Fruit fly (Drosophila melanogaster) whole organism, embryonic: ENCODE results near the gene NC2beta.

ENCODE experiments used
- ATbp ChIP-seq: fragments of 200-800 bp; sonication (Bioruptor generic); optimal IDR thresholded peaks from 2 replicates; lab custom pipeline; 2017; ENCODE audit warnings: missing biosample characterization, mild to moderate bottlenecking, missing genetic modification characterization, missing genetic modification reagents
- CG10565 ChIP-seq: fragments of 200-800 bp; sonication (Bioruptor generic); optimal IDR thresholded peaks from 3 replicates; lab custom pipeline; 2016; ENCODE audit warnings: missing biosample characterization, mild to moderate bottlenecking, missing genetic modification characterization
- CG13287 ChIP-seq: fragments of 200-800 bp; sonication (Bioruptor generic); IDR thresholded peaks from 2 replicates; pipeline ENCODE4 v1.3.6; 2022; ENCODE audit warnings: missing biosample characterization, missing genetic modification characterization; ENCODE audit not compliant: partially characterized antibody
- CG13775 ChIP-seq: fragments of 200-800 bp; sonication (Bioruptor generic); optimal IDR thresholded peaks from 3 replicates; lab custom pipeline; 2017; ENCODE audit warnings: missing biosample characterization, mild to moderate bottlenecking, missing genetic modification characterization
- CG14014 ChIP-seq: fragments of 200-800 bp; sonication (Bioruptor generic); IDR thresholded peaks from 2 replicates; pipeline ENCODE4 v1.3.6; 2022; ENCODE audit warnings: missing biosample characterization, missing genetic modification characterization
- CG15073 ChIP-seq: fragments of 200-800 bp; sonication (Bioruptor generic); optimal IDR thresholded peaks from 2 replicates; lab custom pipeline; 2016; ENCODE audit warnings: missing biosample characterization, missing genetic modification characterization
- CG15269 ChIP-seq: fragments of 200-800 bp; sonication (Bioruptor generic); optimal IDR thresholded peaks from 2 replicates; lab custom pipeline; 2018; ENCODE audit warnings: missing biosample characterization, mild to moderate bottlenecking, missing genetic modification characterization, moderate library complexity
- CG15479 ChIP-seq: fragments of 200-800 bp; sonication (Bioruptor generic); optimal IDR thresholded peaks from 3 replicates; lab custom pipeline; 2019; ENCODE audit warnings: missing biosample characterization, mild to moderate bottlenecking, missing genetic modification characterization, moderate library complexity
- CG2678 ChIP-seq: fragments of 200-800 bp; sonication (Bioruptor generic); optimal IDR thresholded peaks from 3 replicates; lab custom pipeline; 2019; ENCODE audit warnings: missing biosample characterization, mild to moderate bottlenecking, missing genetic modification characterization, moderate library complexity
- CG30020 ChIP-seq: fragments of 200-800 bp; optimal IDR thresholded peaks from 2 replicates; lab custom pipeline; 2019; ENCODE audit warnings: missing biosample characterization, mild to moderate bottlenecking, missing genetic modification characterization, moderate library complexity
- CG4360 ChIP-seq: fragments of 200-800 bp; sonication (Bioruptor generic); IDR thresholded peaks from 2 replicates; pipeline ENCODE4 v1.3.6; 2022; ENCODE audit warnings: missing biosample characterization, missing genetic modification characterization
- CG6175 ChIP-seq: fragments of 200-800 bp; sonication (Bioruptor generic); IDR thresholded peaks from 3 replicates; pipeline ENCODE4 v1.3.6; 2022; ENCODE audit warnings: missing biosample characterization, missing genetic modification characterization
- CG6689 ChIP-seq: fragments of 200-800 bp; sonication (Bioruptor generic); IDR thresholded peaks from 2 replicates; pipeline ENCODE4 v1.3.6; 2022; ENCODE audit warnings: missing biosample characterization, missing genetic modification characterization
- Dip3 ChIP-seq: fragments of 200-800 bp; sonication (Bioruptor generic); optimal IDR thresholded peaks from 3 replicates; lab custom pipeline; 2016; ENCODE audit warnings: missing biosample characterization, missing genetic modification characterization
- E2f2 ChIP-seq: fragments of 200-800 bp; sonication (Bioruptor generic); IDR thresholded peaks from 2 replicates; pipeline ENCODE4 v1.3.6; 2022; ENCODE audit warnings: missing biosample characterization, missing genetic modification characterization
- GATAe ChIP-seq: fragments of 200-800 bp; sonication (Bioruptor generic); conservative IDR thresholded peaks from 2 replicates; pipeline ENCODE4 v1.3.6; 2022; ENCODE audit warnings: missing biosample characterization, missing genetic modification characterization
- HLH4C ChIP-seq: fragments of 200-800 bp; sonication (Bioruptor generic); IDR thresholded peaks from 3 replicates; pipeline ENCODE4 v1.3.6; 2022; ENCODE audit warnings: missing biosample characterization, missing genetic modification characterization; ENCODE audit not compliant: partially characterized antibody
- Hr3 ChIP-seq: fragments of 200-800 bp; sonication (Bioruptor generic); optimal IDR thresholded peaks from 3 replicates; lab custom pipeline; 2016; ENCODE audit warnings: missing biosample characterization, missing genetic modification characterization
- Jarid2 ChIP-seq: fragments of 200-800 bp; sonication (Bioruptor generic); optimal IDR thresholded peaks from 3 replicates; lab custom pipeline; 2017; ENCODE audit warnings: mild to moderate bottlenecking, missing biosample characterization, missing genetic modification reagents, missing genetic modification characterization
- NFAT ChIP-seq: fragments of 200-800 bp; sonication (Bioruptor generic); IDR thresholded peaks from 2 replicates; pipeline ENCODE4 v1.3.6; 2022; ENCODE audit warnings: missing biosample characterization, missing genetic modification characterization
- Neu2 ChIP-seq: fragments of 200-800 bp; sonication (Bioruptor generic); optimal IDR thresholded peaks from 3 replicates; lab custom pipeline; 2016; ENCODE audit warnings: missing biosample characterization, missing genetic modification characterization, borderline replicate concordance
- Oli ChIP-seq: fragments of 200-800 bp; sonication (Bioruptor generic); optimal IDR thresholded peaks from 2 replicates; lab custom pipeline; 2018; ENCODE audit warnings: missing biosample characterization, mild to moderate bottlenecking, missing genetic modification characterization, moderate library complexity
- Rx ChIP-seq: fragments of 200-800 bp; sonication (Bioruptor generic); IDR thresholded peaks from 2 replicates; pipeline ENCODE4 v1.3.6; 2022; ENCODE audit warnings: missing biosample characterization, missing genetic modification characterization
- Tbp ChIP-seq: fragments of >200 bp; optimal IDR thresholded peaks from 2 replicates; lab custom pipeline; 2018; ENCODE audit warnings: missing biosample characterization, missing genetic modification characterization
- Trl ChIP-seq, 3 experiments: fragments of >200 bp in 2 of 3; fragments of 200-800 bp in 1 of 3; sonication (Bioruptor generic) in 1 of 3; optimal IDR thresholded peaks; 2 replicates in 1 of 3; 3 replicates in 2 of 3; lab custom pipeline; 2016 to 2017; ENCODE audit warnings: missing biosample characterization in 1 of 3, missing genetic modification characterization in 1 of 3
- ab ChIP-seq: fragments of 200-800 bp; sonication (Bioruptor generic); optimal IDR thresholded peaks from 2 replicates; lab custom pipeline; 2016; ENCODE audit warnings: missing biosample characterization, missing genetic modification characterization
- ac ChIP-seq: fragments of 200-800 bp; sonication (Bioruptor generic); optimal IDR thresholded peaks from 3 replicates; lab custom pipeline; 2017; ENCODE audit warnings: missing biosample characterization, mild to moderate bottlenecking, missing genetic modification characterization
- bowl ChIP-seq: fragments of 200-800 bp; sonication (Bioruptor generic); IDR thresholded peaks from 2 replicates; pipeline ENCODE4 v1.3.6; 2022; ENCODE audit warnings: missing biosample characterization, missing genetic modification characterization
- bsh ChIP-seq, 2 experiments: fragments of 200-800 bp; sonication (Bioruptor generic); optimal IDR thresholded peaks; 2 replicates each; lab custom pipeline; 2017 to 2018; ENCODE audit warnings: mild to moderate bottlenecking in 2 of 2, missing biosample characterization in 2 of 2, missing genetic modification characterization in 2 of 2, moderate library complexity in 1 of 2
- cato ChIP-seq: fragments of 200-800 bp; sonication (Bioruptor generic); optimal IDR thresholded peaks from 2 replicates; lab custom pipeline; 2016; ENCODE audit warnings: missing biosample characterization, missing genetic modification characterization, borderline replicate concordance
- caup ChIP-seq: fragments of 200-800 bp; sonication (Bioruptor generic); optimal IDR thresholded peaks from 3 replicates; lab custom pipeline; 2017; ENCODE audit warnings: missing biosample characterization, mild to moderate bottlenecking, missing genetic modification characterization, moderate library complexity; ENCODE audit not compliant: severe bottlenecking
- chm ChIP-seq: fragments of 200-800 bp; sonication (Bioruptor generic); IDR thresholded peaks from 2 replicates; pipeline ENCODE4 v1.3.6; 2022; ENCODE audit warnings: missing biosample characterization, missing genetic modification characterization
- da ChIP-seq: fragments of 200-800 bp; sonication (Bioruptor generic); optimal IDR thresholded peaks from 2 replicates; lab custom pipeline; 2016; ENCODE audit warnings: missing biosample characterization, missing genetic modification characterization
- danr ChIP-seq: fragments of 200-800 bp; sonication (Bioruptor generic); IDR thresholded peaks from 2 replicates; pipeline ENCODE4 v1.3.6; 2022; ENCODE audit warnings: missing biosample characterization, missing genetic modification characterization
- disco-r ChIP-seq: fragments of 200-800 bp; sonication (Bioruptor generic); optimal IDR thresholded peaks from 2 replicates; lab custom pipeline; 2016; ENCODE audit warnings: missing biosample characterization, missing genetic modification characterization
- grn ChIP-seq: fragments of 200-800 bp; sonication (Bioruptor generic); optimal IDR thresholded peaks from 3 replicates; lab custom pipeline; 2017; ENCODE audit warnings: missing biosample characterization, missing genetic modification characterization
- inv ChIP-seq: fragments of 200-800 bp; sonication (Bioruptor generic); IDR thresholded peaks from 2 replicates; pipeline ENCODE4 v1.3.6; 2022; ENCODE audit warnings: missing biosample characterization, missing genetic modification characterization; ENCODE audit not compliant: partially characterized antibody
- jumu ChIP-seq: fragments of 200-800 bp; sonication (Bioruptor generic); optimal IDR thresholded peaks from 3 replicates; lab custom pipeline; 2016; ENCODE audit warnings: missing biosample characterization, missing genetic modification characterization
- mld ChIP-seq: fragments of 200-800 bp; sonication (Bioruptor generic); IDR thresholded peaks from 3 replicates; pipeline ENCODE4 v1.3.6; 2022; ENCODE audit warnings: missing biosample characterization, missing genetic modification characterization; ENCODE audit not compliant: partially characterized antibody
- nom ChIP-seq: fragments of 200-800 bp; sonication (Bioruptor generic); optimal IDR thresholded peaks from 2 replicates; lab custom pipeline; 2017; ENCODE audit warnings: missing biosample characterization, missing genetic modification characterization, mild to moderate bottlenecking, moderate library complexity, missing genetic modification reagents
- onecut ChIP-seq: fragments of 200-800 bp; sonication (Bioruptor generic); IDR thresholded peaks from 2 replicates; pipeline ENCODE4 v1.3.6; 2022; ENCODE audit warnings: missing biosample characterization, missing genetic modification characterization
- phol ChIP-seq: fragments of 200-800 bp; sonication (Bioruptor generic); optimal IDR thresholded peaks from 3 replicates; lab custom pipeline; 2018; ENCODE audit warnings: missing biosample characterization, mild to moderate bottlenecking, missing genetic modification characterization, moderate library complexity
- pita ChIP-seq: fragments of 200-800 bp; sonication (Bioruptor generic); optimal IDR thresholded peaks from 2 replicates; lab custom pipeline; 2017; ENCODE audit warnings: missing biosample characterization, mild to moderate bottlenecking, missing genetic modification characterization
- run ChIP-seq: fragments of 200-800 bp; sonication (Bioruptor generic); optimal IDR thresholded peaks from 3 replicates; lab custom pipeline; 2018; ENCODE audit warnings: missing biosample characterization, mild to moderate bottlenecking, missing genetic modification characterization
- salm ChIP-seq: fragments of 200-800 bp; sonication (Bioruptor generic); optimal IDR thresholded peaks from 2 replicates; lab custom pipeline; 2018; ENCODE audit warnings: missing biosample characterization, mild to moderate bottlenecking, missing genetic modification characterization
- sens ChIP-seq: fragments of 200-800 bp; sonication (Bioruptor generic); peaks from one replicate; lab custom pipeline; 2016; ENCODE audit warnings: missing biosample characterization, missing genetic modification characterization
- sisA ChIP-seq: fragments of 200-800 bp; sonication (Bioruptor generic); IDR thresholded peaks from 2 replicates; pipeline ENCODE4 v1.3.6; 2022; ENCODE audit warnings: missing biosample characterization, missing genetic modification characterization
- stwl ChIP-seq: fragments of 200-800 bp; sonication (Bioruptor generic); optimal IDR thresholded peaks from 3 replicates; lab custom pipeline; 2018; ENCODE audit warnings: missing biosample characterization, mild to moderate bottlenecking, missing genetic modification characterization, moderate library complexity
- vvl ChIP-seq: fragments of 200-800 bp; sonication (Bioruptor generic); IDR thresholded peaks from 2 replicates; pipeline ENCODE4 v1.3.6; 2022; ENCODE audit warnings: missing biosample characterization, missing genetic modification characterization

The NC2beta gene

DNA sequence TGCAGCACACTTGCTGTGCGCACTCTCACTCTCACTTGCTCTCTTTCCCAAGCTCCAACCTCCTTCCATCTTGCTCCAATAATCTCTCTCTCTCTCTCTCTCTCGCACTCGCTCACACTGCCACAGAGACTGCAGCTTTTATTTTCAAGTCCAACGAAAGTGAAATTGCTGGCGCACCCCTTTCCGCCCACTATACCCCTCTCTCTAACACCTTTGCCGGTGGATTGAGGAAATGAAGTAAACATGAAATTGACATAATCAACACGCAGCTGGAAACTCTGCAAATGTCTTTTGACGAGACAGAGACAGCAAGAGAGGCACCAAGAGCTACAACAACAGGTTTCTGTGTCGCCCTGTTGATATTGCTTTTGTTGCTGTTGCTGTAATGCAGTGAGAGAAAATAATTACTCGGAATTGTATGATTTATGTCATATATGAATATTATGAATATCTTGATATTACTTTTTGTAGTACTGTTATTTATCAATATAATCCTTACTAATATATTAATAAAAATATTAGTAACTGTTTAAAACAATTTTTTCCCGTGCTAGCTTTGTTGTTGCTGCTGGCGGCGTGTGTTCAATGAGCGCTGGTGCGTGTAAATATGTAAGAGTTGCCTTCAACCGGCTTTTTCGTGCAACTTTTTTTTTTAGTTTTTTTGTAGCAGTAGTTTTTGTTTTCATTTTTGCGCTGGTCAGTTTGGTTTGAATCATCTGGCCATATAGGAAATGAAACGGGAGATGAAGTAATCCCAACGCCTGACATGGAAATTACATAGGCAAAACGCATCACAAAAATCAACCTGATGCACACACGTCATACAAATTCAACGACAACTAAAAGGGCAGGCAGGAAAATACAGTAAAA, 11.8 kb upstream of the NC2beta start (continued):
- TF ChIP-seq stwl (tag; lab: Kevin White, UChicago) (peak; percentile 58), bsh (GFP tag; optimal IDR thresholded peaks at IDR 0.05; lab: Kevin White, UChicago) (peak; percentile 79 to 96), onecut (GFP tag; lab: Robert Waterston, UW) (peak; percentile 73), bowl (GFP tag; lab: Robert Waterston, UW) (peak; percentile 84), da (GFP tag; lab: Kevin White, UChicago) (peak; percentile 21), danr (peak; percentile 84; the same call in 1 of the 2 replicates), Hr3 (GFP tag; lab: Kevin White, UChicago) (peak; percentile 93), Tbp (GFP tag; lab: Kevin White, UChicago) (no peak), CG13775 (GFP tag; lab: Kevin White, UChicago) (peak; percentile 83), pita (GFP tag; lab: Kevin White, UChicago) (no peak), CG15269 (tag; lab: Kevin White, UChicago) (peak; percentile 94), cato (GFP tag; lab: Kevin White, UChicago) (peak; percentile 79), CG6689 (GFP tag; lab: Robert Waterston, UW) (peak; percentile 95), CG4360 (GFP tag; lab: Robert Waterston, UW) (peak; percentile 88), CG30020 (tag; lab: Kevin White, UChicago) (peak; percentile 46), GATAe (GFP tag; lab: Robert Waterston, UW) (no peak), HLH4C (no peak), CG15073 (peak; percentile 40), phol (peak; percentile 95), E2f2 (GFP tag; lab: Robert Waterston, UW) (peak; percentile 75), Dip3 (no peak), run (tag; lab: Kevin White, UChicago) (peak; percentile 90), disco-r (GFP tag; lab: Kevin White, UChicago) (no peak), salm (peak; percentile 86), Rx (GFP tag; lab: Robert Waterston, UW) (peak; percentile 82), CG6175 (GFP tag; lab: Robert Waterston, UW) (peak; percentile 78), NFAT (GFP tag; lab: Robert Waterston, UW) (0 out of 2 replicates have a peak, but pooled peaks have one; percentile 22), jumu (GFP tag; lab: Kevin White, UChicago) (no peak), ab (peak; percentile 26), CG15479 (GFP tag; lab: Kevin White, UChicago) (no peak), grn (GFP tag; lab: Kevin White, UChicago) (peak; percentile 0), sisA (GFP tag; lab: Robert Waterston, UW) (peak; percentile 95), Oli (tag; lab: Kevin White, UChicago) (peak; percentile 96)
- TF ChIP-seq, all 482 proteins: peak for 387

DNA sequence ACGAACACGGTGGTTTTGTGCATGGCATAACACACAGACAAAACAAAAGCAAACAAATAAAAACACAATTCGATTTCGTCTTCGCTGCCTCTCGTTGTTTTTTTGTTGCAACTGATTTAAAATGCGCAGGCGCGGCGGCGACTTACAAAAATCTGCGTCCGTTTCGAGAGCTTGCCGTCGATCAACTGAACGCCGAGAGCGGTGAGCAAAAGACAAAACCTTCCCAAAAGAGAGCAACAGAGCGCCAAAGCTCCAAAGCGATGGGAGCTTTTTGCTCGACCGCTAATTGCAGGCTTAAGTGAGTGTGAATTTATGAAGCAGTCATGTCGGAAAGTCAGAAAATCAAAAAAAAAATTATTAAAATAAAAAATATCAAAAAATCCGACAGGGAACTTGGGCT, 10.2 kb upstream of the NC2beta start, which contains the start of gene mol:
mol (minus strand) TSS at position 190 of the 400 bp plus-strand sequence.
- no peak for TF ChIP-seq ATbp (GFP tag; lab: Kevin White, UChicago)
- TF ChIP-seq CG13287: peak; percentile 23; the same call in 1 of the 2 replicates
- no peak for TF ChIP-seq CG10565 (GFP tag; lab: Kevin White, UChicago)
- no peak for TF ChIP-seq ac
- TF ChIP-seq Neu2: no peak
- TF ChIP-seq Jarid2 (GFP tag; lab: Kevin White, UChicago): peak; percentile 81
- peak; percentile 70 for TF ChIP-seq vvl (GFP tag; lab: Robert Waterston, UW)
- peak; percentile 50 to 59 for TF ChIP-seq Trl (optimal IDR thresholded peaks at IDR 0.05; lab: Kevin White, UChicago)
- peak; percentile 6 for TF ChIP-seq Trl (GFP tag; optimal IDR thresholded peaks at IDR 0.05; lab: Kevin White, UChicago)
- TF ChIP-seq caup (GFP tag; lab: Kevin White, UChicago): no peak
- no peak; the same call in 1 of the 2 replicates for TF ChIP-seq chm (GFP tag; lab: Robert Waterston, UW)
- TF ChIP-seq sens (GFP tag; lab: Kevin White, UChicago): no peak
- TF ChIP-seq nom: peak; percentile 58
- TF ChIP-seq CG14014 (GFP tag; lab: Robert Waterston, UW): 0 out of 2 replicates have a peak, but pooled peaks have one; percentile 8
- no peak for TF ChIP-seq inv (GFP tag; lab: Robert Waterston, UW)
- TF ChIP-seq mld (GFP tag; lab: Robert Waterston, UW): 0 out of 3 replicates have a peak, but pooled peaks have one; percentile 39
- no peak for TF ChIP-seq CG2678 (tag; lab: Kevin White, UChicago)
